Fruit fly (Drosophila melanogaster) S2 (cell line): ENCODE results near the gene Qsox2.

Experiments
- CG8478 ChIP-seq: fragments of >200 bp; optimal IDR thresholded peaks from 2 replicates; lab custom pipeline; 2018
- CTCF ChIP-seq, 2 experiments: fragments of >200 bp; optimal IDR thresholded peaks; 2 replicates each; lab custom pipeline; 2018

DNA sequence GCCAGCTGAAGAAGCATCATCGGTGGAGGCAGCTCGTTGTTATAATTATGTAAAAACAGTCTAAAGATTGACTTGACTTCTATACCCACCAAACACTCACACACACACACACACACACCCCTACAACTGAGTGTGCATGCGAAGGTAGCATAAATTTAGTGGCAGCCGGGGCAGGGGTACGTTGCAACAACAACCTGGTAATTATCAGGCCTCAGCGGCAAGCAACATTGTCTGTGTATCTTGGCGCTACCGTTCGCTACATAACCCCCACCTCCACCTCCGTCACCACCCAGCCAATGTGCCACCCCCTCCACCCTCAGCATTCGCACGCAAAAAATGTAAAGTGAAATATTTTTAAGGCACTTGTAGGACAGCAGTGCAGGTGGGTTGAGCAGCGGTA is 3.4 kb downstream of the Qsox2 start:
- TF ChIP-seq CG8478 (lab: Kevin White, UChicago) (no peak), CTCF (optimal IDR thresholded peaks at IDR 0.05; lab: Kevin White, UChicago) (no peak)
